Worm (Caenorhabditis elegans) whole organism, young adult: ENCODE data around the gene tag-77.

Experiments used
- B0019.2 ChIP-seq: fragments of 200-800 bp; sonication (Bioruptor generic); conservative IDR thresholded peaks from 2 replicates; pipeline ENCODE4 v1.3.6; 2022; ENCODE audit warnings: missing genetic modification reagents, missing genetic modification characterization, missing compliant biosample characterization
- B0261.1 ChIP-seq: sonication (generic microtip); optimal IDR thresholded peaks from 2 replicates; lab custom pipeline; 2016; ENCODE audit warnings: mild to moderate bottlenecking, missing genetic modification characterization, moderate library complexity, missing compliant biosample characterization
- F10E7.11 ChIP-seq: sonication (generic microtip); optimal IDR thresholded peaks from 2 replicates; lab custom pipeline; 2017; ENCODE audit warnings: mild to moderate bottlenecking, missing genetic modification characterization, moderate library complexity, missing compliant biosample characterization
- F23B12.7 ChIP-seq: sonication (generic microtip); optimal IDR thresholded peaks from 2 replicates; lab custom pipeline; 2017; ENCODE audit warnings: missing genetic modification characterization, mild to moderate bottlenecking, missing compliant biosample characterization, antibody characterized with exemption, moderate library complexity; ENCODE audit not compliant: insufficient read depth
- F33H1.4 ChIP-seq: fragments of 200-800 bp; sonication (Bioruptor generic); IDR thresholded peaks from 2 replicates; pipeline ENCODE4 v1.3.6; 2022; ENCODE audit warnings: missing genetic modification reagents, missing genetic modification characterization, missing compliant biosample characterization
- F39B2.1 ChIP-seq: fragments of 200-800 bp; sonication (Bioruptor generic); IDR thresholded peaks from 2 replicates; pipeline ENCODE4 v1.3.6; 2022; ENCODE audit warnings: missing genetic modification reagents, missing genetic modification characterization, missing compliant biosample characterization
- F52B5.7 ChIP-seq: sonication (generic microtip); optimal IDR thresholded peaks from 2 replicates; lab custom pipeline; 2016; ENCODE audit warnings: mild to moderate bottlenecking, missing genetic modification characterization, missing compliant biosample characterization
- T07F8.4 ChIP-seq: sonication (generic microtip); optimal IDR thresholded peaks from 2 replicates; lab custom pipeline; 2016; ENCODE audit warnings: mild to moderate bottlenecking, missing genetic modification characterization, moderate library complexity, missing compliant biosample characterization
- T26A5.8 ChIP-seq: sonication (generic microtip); optimal IDR thresholded peaks from 2 replicates; lab custom pipeline; 2016; ENCODE audit warnings: missing genetic modification characterization, missing compliant biosample characterization
- Y56A3A.18 ChIP-seq: fragments of 200-800 bp; sonication (Bioruptor generic); IDR thresholded peaks from 2 replicates; pipeline ENCODE4 v1.3.6; 2022; ENCODE audit warnings: missing genetic modification reagents, missing genetic modification characterization, missing compliant biosample characterization
- akir-1 ChIP-seq: fragments of 200-800 bp; sonication (Bioruptor generic); optimal IDR thresholded peaks from 2 replicates; lab custom pipeline; 2018; ENCODE audit warnings: mild to moderate bottlenecking, missing genetic modification characterization, moderate library complexity, missing compliant biosample characterization
- aptf-3 ChIP-seq: fragments of 200-800 bp; sonication (Bioruptor generic); IDR thresholded peaks from 2 replicates; pipeline ENCODE4 v1.3.6; 2022; ENCODE audit warnings: missing genetic modification characterization, missing compliant biosample characterization
- ccch-3 ChIP-seq: fragments of 200-800 bp; sonication (Bioruptor generic); optimal IDR thresholded peaks from 2 replicates; lab custom pipeline; 2018; ENCODE audit warnings: mild to moderate bottlenecking, missing genetic modification characterization, missing compliant biosample characterization
- cebp-1 ChIP-seq, 2 experiments: fragments of 200-800 bp in 1 of 2; sonication (Bioruptor generic) in 1 of 2; sonication (generic microtip) in 1 of 2; IDR thresholded peaks in 1 of 2; optimal IDR thresholded peaks in 1 of 2; 2 replicates each; pipeline versions ENCODE4 v1.3.6 to Lab custom; 2017 to 2022; ENCODE audit warnings: missing compliant biosample characterization in 2 of 2, missing genetic modification characterization in 2 of 2, mild to moderate bottlenecking in 1 of 2, missing genetic modification reagents in 1 of 2, moderate library complexity in 1 of 2
- cebp-2 ChIP-seq: fragments of 200-800 bp; sonication (Bioruptor generic); IDR thresholded peaks from 2 replicates; pipeline ENCODE4 v1.3.6; 2022; ENCODE audit warnings: missing genetic modification characterization, missing compliant biosample characterization
- ceh-40 ChIP-seq: fragments of 200-800 bp; sonication (Bioruptor generic); IDR thresholded peaks from 2 replicates; pipeline ENCODE4 v1.3.6; 2022; ENCODE audit warnings: missing genetic modification characterization, missing compliant biosample characterization
- ceh-58 ChIP-seq: fragments of 200-800 bp; sonication (Bioruptor generic); IDR thresholded peaks from 2 replicates; pipeline ENCODE4 v1.3.6; 2022; ENCODE audit warnings: missing genetic modification characterization, missing compliant biosample characterization
- ceh-79 ChIP-seq: sonication (generic microtip); optimal IDR thresholded peaks from 2 replicates; lab custom pipeline; 2017; ENCODE audit warnings: mild to moderate bottlenecking, missing genetic modification characterization, missing compliant biosample characterization
- die-1 ChIP-seq: sonication (generic microtip); optimal IDR thresholded peaks from 2 replicates; lab custom pipeline; 2016; ENCODE audit warnings: missing genotype, mild to moderate bottlenecking, missing genetic modification characterization, missing compliant biosample characterization
- dox-1 ChIP-seq: fragments of 200-800 bp; sonication (Bioruptor generic); IDR thresholded peaks from 2 replicates; pipeline ENCODE4 v1.3.6; 2022; ENCODE audit warnings: missing genetic modification reagents, missing genetic modification characterization, missing compliant biosample characterization
- dpff-1 ChIP-seq: sonication (generic microtip); optimal IDR thresholded peaks from 2 replicates; lab custom pipeline; 2017; ENCODE audit warnings: mild to moderate bottlenecking, missing genetic modification characterization, missing compliant biosample characterization
- egrh-3 ChIP-seq: fragments of 200-800 bp; sonication (Bioruptor generic); IDR thresholded peaks from 2 replicates; pipeline ENCODE4 v1.3.6; 2022; ENCODE audit warnings: missing genetic modification reagents, missing genetic modification characterization, missing compliant biosample characterization
- ets-4 ChIP-seq: fragments of 200-800 bp; sonication (Bioruptor generic); optimal IDR thresholded peaks from 2 replicates; lab custom pipeline; 2018; ENCODE audit warnings: mild to moderate bottlenecking, missing genetic modification characterization, missing compliant biosample characterization
- him-1 ChIP-seq: sonication (generic microtip); optimal IDR thresholded peaks from 2 replicates; lab custom pipeline; 2016; ENCODE audit warnings: missing genotype, missing genetic modification reagents, missing genetic modification characterization, missing compliant biosample characterization
- hsf-1 ChIP-seq: fragments of 200-800 bp; sonication (Bioruptor generic); IDR thresholded peaks from 2 replicates; pipeline ENCODE4 v1.3.6; 2022; ENCODE audit warnings: missing genetic modification reagents, missing genetic modification characterization, missing compliant biosample characterization
- madf-6 ChIP-seq: fragments of 200-800 bp; sonication (Bioruptor generic); IDR thresholded peaks from 2 replicates; pipeline ENCODE4 v1.3.6; 2022; ENCODE audit warnings: missing genetic modification reagents, missing genetic modification characterization, missing compliant biosample characterization
- mel-28 ChIP-seq: sonication (generic microtip); optimal IDR thresholded peaks from 2 replicates; lab custom pipeline; 2016; ENCODE audit warnings: borderline replicate concordance, mild to moderate bottlenecking, missing genetic modification characterization, missing compliant biosample characterization
- nfyb-1 ChIP-seq: fragments of 200-800 bp; sonication (Bioruptor generic); IDR thresholded peaks from 2 replicates; pipeline ENCODE4 v1.3.6; 2022; ENCODE audit warnings: missing genetic modification reagents, missing genetic modification characterization, missing compliant biosample characterization
- nhr-120 ChIP-seq: fragments of 200-800 bp; sonication (Bioruptor generic); IDR thresholded peaks from 2 replicates; pipeline ENCODE4 v1.3.6; 2022; ENCODE audit warnings: missing genetic modification characterization, missing compliant biosample characterization
- nhr-90 ChIP-seq: sonication (generic microtip); optimal IDR thresholded peaks from 2 replicates; lab custom pipeline; 2016; ENCODE audit warnings: missing genotype, mild to moderate bottlenecking, missing genetic modification characterization, missing compliant biosample characterization
- rcor-1 ChIP-seq: fragments of 200-800 bp; sonication (Bioruptor generic); IDR thresholded peaks from 2 replicates; pipeline ENCODE4 v1.3.6; 2022; ENCODE audit warnings: missing genetic modification reagents, missing genetic modification characterization, missing compliant biosample characterization
- rpc-1 ChIP-seq, 2 experiments: fragments of 150-350 bp in 1 of 2; sonication (generic microtip) in 1 of 2; optimal IDR thresholded peaks; 2 replicates each; lab custom pipeline; 2014 to 2018; ENCODE audit warnings: missing biosample characterization in 1 of 2, missing genetic modification characterization in 1 of 2, missing genetic modification reagents in 1 of 2, missing genotype in 1 of 2
- sea-2 ChIP-seq: fragments of 200-800 bp; sonication (Bioruptor generic); IDR thresholded peaks from 2 replicates; pipeline ENCODE4 v1.3.6; 2022; ENCODE audit warnings: missing genetic modification characterization, missing compliant biosample characterization
- snpc-3.4 ChIP-seq: sonication (generic microtip); optimal IDR thresholded peaks from 2 replicates; lab custom pipeline; 2017; ENCODE audit warnings: missing genetic modification characterization, mild to moderate bottlenecking, missing compliant biosample characterization, antibody characterized with exemption, moderate library complexity, missing genotype, missing genetic modification reagents
- tlf-1 ChIP-seq: fragments of 200-800 bp; sonication (Bioruptor generic); optimal IDR thresholded peaks from 2 replicates; lab custom pipeline; 2018; ENCODE audit warnings: mild to moderate bottlenecking, missing genetic modification characterization, missing compliant biosample characterization
- unc-62 ChIP-seq: fragments of 150-350 bp; optimal IDR thresholded peaks from 2 replicates; lab custom pipeline; 2014; ENCODE audit warnings: missing biosample characterization, missing genetic modification reagents, missing genetic modification characterization
- ztf-25 ChIP-seq: fragments of 200-800 bp; sonication (Bioruptor generic); IDR thresholded peaks from 2 replicates; pipeline ENCODE4 v1.3.6; 2022; ENCODE audit warnings: missing genetic modification reagents, missing genetic modification characterization, missing compliant biosample characterization
- ztf-28 ChIP-seq: fragments of 200-800 bp; sonication (Bioruptor generic); IDR thresholded peaks from 2 replicates; pipeline ENCODE4 v1.3.6; 2022; ENCODE audit warnings: missing genetic modification reagents, missing genetic modification characterization, missing compliant biosample characterization

tag-77 gene

ce11 chrIV:8468729-8469340 is 41.5 kb downstream of the tag-77 start (continued):
- TF ChIP-seq Y56A3A.18 (GFP tag; lab: Robert Waterston, UW) (0 out of 2 replicates have a peak, but pooled peaks have one; percentile 9), B0019.2 (peak; percentile 16; the same call in 1 of the 2 replicates), cebp-2 (GFP tag; lab: Robert Waterston, UW) (0 out of 2 replicates have a peak, but pooled peaks have one; percentile 19), ztf-25 (GFP tag; lab: Robert Waterston, UW) (peak; percentile 57; the same call in 1 of the 2 replicates)
- TF ChIP-seq, all 124 proteins: peak for 24; not testable (repeated sequence) for 100

- TF ChIP-seq hsf-1 (peak; percentile 97), rcor-1 (GFP tag; lab: Robert Waterston, UW) (0 out of 2 replicates have a peak, but pooled peaks have one; percentile 11), aptf-3 (0 out of 2 replicates have a peak, but pooled peaks have one; percentile 17), madf-6 (peak; percentile 54), egrh-3 (peak; percentile 17; the same call in 1 of the 2 replicates), dox-1 (GFP tag; lab: Robert Waterston, UW) (0 out of 2 replicates have a peak, but pooled peaks have one; percentile 49), F33H1.4 (GFP tag; lab: Robert Waterston, UW) (peak; percentile 68)
These were observed 43.0 kb downstream of the tag-77 start for ce11 chrIV:8467343-8467742.

DNA sequence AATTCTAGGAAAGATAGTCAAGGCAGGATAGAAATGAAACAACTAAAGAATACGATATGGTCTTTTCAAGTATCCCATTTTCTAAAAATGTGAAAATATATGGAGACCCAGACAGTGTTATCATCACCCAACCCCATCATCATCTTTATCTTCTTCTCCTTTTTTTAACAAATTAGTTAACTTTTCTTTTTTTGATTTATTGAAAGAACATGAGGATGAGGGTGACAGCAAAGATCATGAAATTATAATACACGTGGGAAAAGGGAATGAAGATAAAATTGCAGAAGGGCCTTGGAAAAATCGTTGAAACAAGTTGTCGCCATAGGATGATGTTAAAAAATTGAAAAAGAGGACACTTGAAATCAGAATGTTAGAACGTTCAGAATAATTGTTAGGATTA is 46.2 kb downstream of the tag-77 start:
- TF ChIP-seq hsf-1 (no peak), unc-62 (GFP tag; lab: Kevin White, UChicago) (no peak), ceh-58 (GFP tag; lab: Robert Waterston, UW) (no peak), ets-4 (GFP tag; lab: Kevin White, UChicago) (no peak), nhr-90 (tag; lab: Kevin White, UChicago) (no peak), nfyb-1 (no peak), akir-1 (GFP tag; lab: Kevin White, UChicago) (no peak), sea-2 (no peak), nhr-120 (GFP tag; lab: Robert Waterston, UW) (no peak)

- no peak for TF ChIP-seq him-1 (tag; lab: Kevin White, UChicago)
- TF ChIP-seq B0261.1 (tag; lab: Kevin White, UChicago): no peak
- TF ChIP-seq, all 124 proteins: peak for 0
These were observed 46.6 kb downstream of the tag-77 start, which contains the start of gene str-176 for ce11 chrIV:8463716-8464115. Gene str-176, minus strand, starts transcription at chrIV:8463816.

ce11 chrIV:8463069-8463468 is 47.3 kb downstream of the tag-77 start:
- TF ChIP-seq F39B2.1 (GFP tag; lab: Robert Waterston, UW): no peak
- TF ChIP-seq unc-62 (GFP tag; lab: Kevin White, UChicago): peak; percentile 43
- TF ChIP-seq F10E7.11 (tag; lab: Kevin White, UChicago): no peak

DNA sequence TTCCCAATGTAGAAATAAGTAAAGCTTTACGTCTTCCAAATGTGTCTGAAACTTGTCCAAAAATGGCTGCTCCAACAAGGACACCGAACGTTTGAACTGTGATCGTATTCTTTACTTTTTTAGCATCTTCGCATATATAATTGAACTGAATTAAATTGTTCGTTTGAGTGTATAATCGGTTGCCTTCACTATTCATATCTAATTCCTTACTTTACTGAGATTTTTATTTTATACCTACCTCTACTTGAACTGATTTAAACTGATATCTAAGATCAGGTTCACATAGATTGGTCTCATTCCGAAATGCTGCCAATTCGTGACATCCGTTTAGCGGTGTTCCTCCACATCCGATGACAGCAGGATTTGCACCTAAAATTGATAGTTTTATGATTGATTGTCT is 48.0 kb downstream of the tag-77 start:
- TF ChIP-seq T07F8.4 (tag; lab: Kevin White, UChicago) (no peak), ccch-3 (GFP tag; lab: Kevin White, UChicago) (no peak), mel-28 (tag; lab: Kevin White, UChicago) (no peak), tlf-1 (GFP tag; lab: Kevin White, UChicago) (no peak), hsf-1 (no peak), snpc-3.4 (tag; lab: Kevin White, UChicago) (no peak), die-1 (tag; lab: Kevin White, UChicago) (no peak), T26A5.8 (tag; lab: Kevin White, UChicago) (no peak), F39B2.1 (GFP tag; lab: Robert Waterston, UW) (no peak), rpc-1 (optimal IDR thresholded peaks at IDR 0.05; lab: Kevin White, UChicago) (no peak), rpc-1 (tag; optimal IDR thresholded peaks at IDR 0.05; lab: Kevin White, UChicago) (no peak), F23B12.7 (tag; lab: Kevin White, UChicago) (no peak), cebp-1 (GFP tag; IDR thresholded peaks at IDR 0.05; lab: Robert Waterston, UW) (no peak), cebp-1 (tag; optimal IDR thresholded peaks at IDR 0.05; lab: Kevin White, UChicago) (no peak), ceh-40 (GFP tag; lab: Robert Waterston, UW) (no peak), ceh-79 (tag; lab: Kevin White, UChicago) (no peak), ztf-28 (GFP tag; lab: Robert Waterston, UW) (no peak), F52B5.7 (tag; lab: Kevin White, UChicago) (no peak), dpff-1 (tag; lab: Kevin White, UChicago) (no peak)
